Fruit fly (Drosophila melanogaster): ENCODE data around the gene capt.

The capt gene

dm6 chr2L:1169867-1170415, 11.9 kb upstream of the capt start, which contains the start of the genes CG31922 and Plap (continued):
- TF ChIP-seq scrt (GFP tag; optimal IDR thresholded peaks at IDR 0.05): no peak
- TF ChIP-seq eyg (GFP tag; optimal IDR thresholded peaks at IDR 0.05): no peak
- peak; percentile 93 for TF ChIP-seq Med (GFP tag)
- peak; percentile 48 for TF ChIP-seq CG16815 (GFP tag; optimal IDR thresholded peaks at IDR 0.05)
- TF ChIP-seq CG6854 (GFP tag; optimal IDR thresholded peaks at IDR 0.05): no peak
- TF ChIP-seq CG32532 (GFP tag; IDR thresholded peaks at IDR 0.05): peak; percentile 60
- no peak for TF ChIP-seq wor (GFP tag; IDR thresholded peaks at IDR 0.05)
- no peak for TF ChIP-seq CG31388 (GFP tag; optimal IDR thresholded peaks at IDR 0.05)
- no peak for TF ChIP-seq lov (optimal IDR thresholded peaks at IDR 0.05)
- TF ChIP-seq lov (GFP tag; IDR thresholded peaks at IDR 0.05): no peak
- TF ChIP-seq MTF-1 (GFP tag; optimal IDR thresholded peaks at IDR 0.05; ENCODE audit: borderline replicate concordance): no peak
- peak; percentile 27 for TF ChIP-seq fu2 (GFP tag; optimal IDR thresholded peaks at IDR 0.05)
- peak; percentile 64 for TF ChIP-seq Chrac-16 (GFP tag; optimal IDR thresholded peaks at IDR 0.05)
- TF ChIP-seq Mad (GFP tag; optimal IDR thresholded peaks at IDR 0.05): peak; percentile 70
- no peak for TF ChIP-seq CG17612 (GFP tag; IDR thresholded peaks at IDR 0.05)
- TF ChIP-seq ERR (GFP tag; optimal IDR thresholded peaks at IDR 0.05): no peak
- TF ChIP-seq sima (GFP tag; optimal IDR thresholded peaks at IDR 0.05): no peak
- peak; percentile 73; the same call in 2 of the 3 replicates for TF ChIP-seq zen2 (GFP tag; IDR thresholded peaks at IDR 0.05; ENCODE audit: partially characterized antibody)
- TF ChIP-seq tio (GFP tag; optimal IDR thresholded peaks at IDR 0.05): no peak
- TF ChIP-seq CG6254 (GFP tag; optimal IDR thresholded peaks at IDR 0.05): no peak
- peak; percentile 39; the same call in 1 of the 2 replicates for TF ChIP-seq Taf1 (GFP tag; IDR thresholded peaks at IDR 0.05)
- TF ChIP-seq nerfin-2 (GFP tag; IDR thresholded peaks at IDR 0.05; ENCODE audit: partially characterized antibody): peak; percentile 81
- TF ChIP-seq zf30C (GFP tag; optimal IDR thresholded peaks at IDR 0.05): no peak
- 0 out of 2 replicates have a peak, but pooled peaks have one; percentile 30 for TF ChIP-seq CG14014 (GFP tag; IDR thresholded peaks at IDR 0.05)
- peak; percentile 54; the same call in 1 of the 2 replicates for TF ChIP-seq CG7372 (GFP tag; IDR thresholded peaks at IDR 0.05)
- no peak for TF ChIP-seq gce (GFP tag; IDR thresholded peaks at IDR 0.05)
- TF ChIP-seq D19B (GFP tag; optimal IDR thresholded peaks at IDR 0.05): no peak
- TF ChIP-seq Doc2 (GFP tag; IDR thresholded peaks at IDR 0.05): no peak
- TF ChIP-seq CG6689 (GFP tag; IDR thresholded peaks at IDR 0.05): 0 out of 2 replicates have a peak, but pooled peaks have one; percentile 37
- peak; percentile 52 for TF ChIP-seq klu (GFP tag; IDR thresholded peaks at IDR 0.05)
- TF ChIP-seq CG4730 (GFP tag; IDR thresholded peaks at IDR 0.05): 0 out of 2 replicates have a peak, but pooled peaks have one; percentile 25
- no peak; the same call in 1 of the 2 replicates for TF ChIP-seq onecut (GFP tag; IDR thresholded peaks at IDR 0.05)
- TF ChIP-seq inv (GFP tag; IDR thresholded peaks at IDR 0.05; ENCODE audit: partially characterized antibody): peak; percentile 91
- no peak for TF ChIP-seq ash1 (GFP tag; optimal IDR thresholded peaks at IDR 0.05)
- TF ChIP-seq dan (GFP tag; IDR thresholded peaks at IDR 0.05): no peak
- TF ChIP-seq CG1602 (GFP tag; optimal IDR thresholded peaks at IDR 0.05): peak; percentile 62
- TF ChIP-seq CG1024 (GFP tag; IDR thresholded peaks at IDR 0.05): no peak
- TF ChIP-seq CG3407 (GFP tag; optimal IDR thresholded peaks at IDR 0.05): no peak
- TF ChIP-seq ro (GFP tag; IDR thresholded peaks at IDR 0.05): no peak
- peak; percentile 71 for TF ChIP-seq lbe (GFP tag; optimal IDR thresholded peaks at IDR 0.05)
- TF ChIP-seq Lhr (GFP tag; optimal IDR thresholded peaks at IDR 0.05): peak; percentile 59
- TF ChIP-seq ewg (GFP tag; optimal IDR thresholded peaks at IDR 0.05): no peak
- TF ChIP-seq CG30403 (GFP tag; optimal IDR thresholded peaks at IDR 0.05): peak; percentile 87
- TF ChIP-seq otp (GFP tag; IDR thresholded peaks at IDR 0.05): no peak
- TF ChIP-seq Hr51 (GFP tag; optimal IDR thresholded peaks at IDR 0.05): peak in 1 of 2 experiments; percentile 65
- peak; percentile 68 for TF ChIP-seq CG4617 (GFP tag; optimal IDR thresholded peaks at IDR 0.05; ENCODE audit: borderline replicate concordance)
- TF ChIP-seq CG2199 (GFP tag; IDR thresholded peaks at IDR 0.05): no peak
- peak; percentile 76 for TF ChIP-seq Max (GFP tag; optimal IDR thresholded peaks at IDR 0.05)
- TF ChIP-seq CG2889 (GFP tag; IDR thresholded peaks at IDR 0.05): no peak
- no peak for TF ChIP-seq CG14050 (GFP tag; IDR thresholded peaks at IDR 0.05)
- TF ChIP-seq nau (GFP tag; optimal IDR thresholded peaks at IDR 0.05): no peak
